Worm (Caenorhabditis elegans) whole organism, L2 larva: Measurements from ENCODE around the gene M05D6.8.

Experiments used
- ZK546.5 ChIP-seq: sonication (generic microtip); optimal IDR thresholded peaks from 2 replicates; lab custom pipeline; 2017; ENCODE audit warnings: missing biosample characterization, missing genetic modification characterization
- alr-1 ChIP-seq: fragments of 150-350 bp; optimal IDR thresholded peaks from 2 replicates; lab custom pipeline; 2014; ENCODE audit warnings: missing biosample characterization, missing genetic modification characterization
- ama-1 ChIP-seq: fragments of 150-350 bp; optimal IDR thresholded peaks from 2 replicates; lab custom pipeline; 2018; ENCODE audit warnings: inconsistent platforms
- dmd-4 ChIP-seq: sonication (generic microtip); optimal IDR thresholded peaks from 2 replicates; lab custom pipeline; 2017; ENCODE audit warnings: missing biosample characterization, missing genetic modification characterization
- lsy-2 ChIP-seq, 2 experiments: fragments of 150-350 bp in 1 of 2; sonication (generic microtip) in 1 of 2; optimal IDR thresholded peaks; 2 replicates each; lab custom pipeline; 2014 to 2017; ENCODE audit warnings: missing biosample characterization in 2 of 2, missing genetic modification characterization in 2 of 2
- mdl-1 ChIP-seq, 2 experiments: fragments of 150-350 bp in 1 of 2; sonication (generic microtip) in 1 of 2; optimal IDR thresholded peaks; 2 replicates each; lab custom pipeline; 2017; ENCODE audit warnings: missing biosample characterization in 2 of 2, missing genetic modification characterization in 2 of 2
- nhr-11 ChIP-seq: fragments of 150-350 bp; optimal IDR thresholded peaks from 2 replicates; lab custom pipeline; 2014; ENCODE audit warnings: missing biosample characterization, missing genetic modification characterization
- nhr-23 ChIP-seq: fragments of 150-350 bp; optimal IDR thresholded peaks from 2 replicates; lab custom pipeline; 2014; ENCODE audit warnings: missing biosample characterization, missing genetic modification reagents, missing genetic modification characterization
- nhr-77 ChIP-seq: fragments of 150-350 bp; optimal IDR thresholded peaks from 2 replicates; lab custom pipeline; 2014; ENCODE audit warnings: missing biosample characterization, missing genetic modification characterization
- sem-4 ChIP-seq: fragments of 150-350 bp; optimal IDR thresholded peaks from 2 replicates; lab custom pipeline; 2014; ENCODE audit warnings: missing biosample characterization, missing genetic modification reagents, missing genetic modification characterization
- skn-1 ChIP-seq: sonication (generic microtip); optimal IDR thresholded peaks from 2 replicates; lab custom pipeline; 2017; ENCODE audit warnings: missing biosample characterization, missing genetic modification characterization
- snpc-4 ChIP-seq: fragments of 150-350 bp; optimal IDR thresholded peaks from 2 replicates; lab custom pipeline; 2014; ENCODE audit warnings: missing biosample characterization, missing genetic modification characterization
- unc-62 ChIP-seq: fragments of 150-350 bp; optimal IDR thresholded peaks from 2 replicates; lab custom pipeline; 2014; ENCODE audit warnings: missing biosample characterization, missing genetic modification reagents, missing genetic modification characterization
- zag-1 ChIP-seq: fragments of 150-350 bp; optimal IDR thresholded peaks from 2 replicates; lab custom pipeline; 2014; ENCODE audit warnings: missing biosample characterization, missing genetic modification characterization

ce11 chrII:8498173-8498572, 27.1 kb upstream of the M05D6.8 start:
- TF ChIP-seq nhr-77 (tag; lab: Kevin White, UChicago): no peak
- no peak for TF ChIP-seq alr-1 (tag; lab: Kevin White, UChicago)
- TF ChIP-seq skn-1 (tag; lab: Kevin White, UChicago): no peak
- no peak for TF ChIP-seq ama-1 (lab: Kevin White, UChicago)
- TF ChIP-seq mdl-1 (tag; optimal IDR thresholded peaks at IDR 0.05; lab: Kevin White, UChicago): no peak
- no peak for TF ChIP-seq unc-62 (GFP tag; lab: Kevin White, UChicago)
- TF ChIP-seq ZK546.5 (tag; lab: Kevin White, UChicago): no peak
- no peak for TF ChIP-seq nhr-11 (tag; lab: Kevin White, UChicago)
- no peak for TF ChIP-seq nhr-23
- TF ChIP-seq lsy-2 (tag; optimal IDR thresholded peaks at IDR 0.05; lab: Kevin White, UChicago): no peak
- no peak for TF ChIP-seq snpc-4 (tag; lab: Kevin White, UChicago)
- no peak for TF ChIP-seq zag-1 (tag; lab: Kevin White, UChicago)
- no peak for TF ChIP-seq dmd-4 (tag; lab: Kevin White, UChicago)
- no peak for TF ChIP-seq sem-4
